Worm (Caenorhabditis elegans): Measurements from ENCODE around the gene Y59C2A.3.

- TF ChIP-seq lag-1 (GFP tag; IDR thresholded peaks at IDR 0.05) (no peak), B0019.2 (GFP tag; conservative IDR thresholded peaks at IDR 0.05) (no peak), ceh-27 (GFP tag; optimal IDR thresholded peaks at IDR 0.05) (no peak), F37B4.10 (GFP tag; IDR thresholded peaks at IDR 0.05) (no peak)
Measured at ce11 chrII:2170085-2170484, 49.6 kb downstream of the Y59C2A.3 start, which contains the start of gene C33C12.12.

Measured in whole organism, young adult.